Fruit fly (Drosophila melanogaster): ENCODE results near the gene CG13946.

- TF ChIP-seq Sin3A (optimal IDR thresholded peaks at IDR 0.05) (no peak), psq (optimal IDR thresholded peaks at IDR 0.05) (no peak), Myc (optimal IDR thresholded peaks at IDR 0.05) (no peak), h (optimal IDR thresholded peaks at IDR 0.05) (no peak)
Observed at dm6 chr2L:789966-790365, 13.6 kb downstream of the CG13946 start.

Data from Kc167 (cell line).